Worm (Caenorhabditis elegans): ENCODE results near the gene F39F10.2.

The F39F10.2 gene

ce11 chrX:16901906-16902383, 7.3 kb downstream of the F39F10.2 start:
- TF ChIP-seq nhr-71 (tag; optimal IDR thresholded peaks at IDR 0.05) (peak; percentile 83), nhr-85 (tag) (peak; percentile 87), nhr-19 (GFP tag; conservative IDR thresholded peaks at IDR 0.05) (peak; percentile 83), skn-1 (tag; optimal IDR thresholded peaks at IDR 0.05) (peak; percentile 13), rnt-1 (tag; optimal IDR thresholded peaks at IDR 0.05) (peak; percentile 35), lir-3 (tag; optimal IDR thresholded peaks at IDR 0.05; ENCODE audit: poor library complexity) (peak; percentile 50), ceh-88 (GFP tag; IDR thresholded peaks at IDR 0.05) (peak; percentile 43; the same call in 1 of the 2 replicates), snu-23 (GFP tag; optimal IDR thresholded peaks at IDR 0.05) (peak; percentile 80), blmp-1 (tag; optimal IDR thresholded peaks at IDR 0.05) (peak; percentile 83), nhr-90 (tag; optimal IDR thresholded peaks at IDR 0.05; ENCODE audit: poor library complexity) (peak; percentile 61), dsc-1 (tag; optimal IDR thresholded peaks at IDR 0.05) (peak; percentile 1), mab-9 (GFP tag; IDR thresholded peaks at IDR 0.05) (peak; percentile 41; the same call in 1 of the 2 replicates), elt-3 (tag; optimal IDR thresholded peaks at IDR 0.05) (peak in 1 of 6 experiments; percentile 1), lsy-2 (tag; optimal IDR thresholded peaks at IDR 0.05) (peak; percentile 17 to 66), tbx-2 (tag; optimal IDR thresholded peaks at IDR 0.05) (peak; percentile 53), swsn-7 (tag; optimal IDR thresholded peaks at IDR 0.05) (peak; percentile 49), C16A3.4 (tag; optimal IDR thresholded peaks at IDR 0.05) (peak; percentile 34), ama-1 (optimal IDR thresholded peaks at IDR 0.05) (peak; percentile 40), lin-35 (GFP tag; optimal IDR thresholded peaks at IDR 0.05) (peak; percentile 32 to 70), mdl-1 (tag; optimal IDR thresholded peaks at IDR 0.05) (peak in 1 of 2 experiments; percentile 84), nhr-47 (tag; optimal IDR thresholded peaks at IDR 0.05) (peak; percentile 65), efl-1 (optimal IDR thresholded peaks at IDR 0.05) (peak in 1 of 2 experiments; percentile 11), efl-1 (GFP tag; optimal IDR thresholded peaks at IDR 0.05 in 1 of 2) (peak in 1 of 2 experiments; percentile 14), lin-14 (GFP tag; optimal IDR thresholded peaks at IDR 0.05) (peak; percentile 90), nhr-237 (tag; optimal IDR thresholded peaks at IDR 0.05) (peak; percentile 0), fkh-8 (tag; optimal IDR thresholded peaks at IDR 0.05) (peak; percentile 10), xbp-1 (tag; optimal IDR thresholded peaks at IDR 0.05) (peak; percentile 21), dpl-1 (GFP tag; optimal IDR thresholded peaks at IDR 0.05) (peak in 2 of 3 experiments; percentile 4 to 12), mep-1 (tag; optimal IDR thresholded peaks at IDR 0.05) (peak; percentile 36), nhr-20 (tag; optimal IDR thresholded peaks at IDR 0.05) (peak; percentile 79)

ce11 chrX:16902657-16903056, 8.0 kb downstream of the F39F10.2 start:
- TF ChIP-seq efl-1 (optimal IDR thresholded peaks at IDR 0.05), result no peak
- peak in 1 of 2 experiments; percentile 64 for TF ChIP-seq efl-1 (GFP tag; optimal IDR thresholded peaks at IDR 0.05 in 1 of 2)
- TF ChIP-seq snu-23 (GFP tag; optimal IDR thresholded peaks at IDR 0.05), result no peak
- TF ChIP-seq F16B12.6 (tag; optimal IDR thresholded peaks at IDR 0.05), result no peak
- no peak for TF ChIP-seq pqm-1 (tag; optimal IDR thresholded peaks at IDR 0.05)
- TF ChIP-seq fkh-8 (tag; optimal IDR thresholded peaks at IDR 0.05), result no peak
- no peak for TF ChIP-seq tbx-2 (tag; optimal IDR thresholded peaks at IDR 0.05)
- TF ChIP-seq zip-4 (GFP tag; optimal IDR thresholded peaks at IDR 0.05), result no peak

ce11 chrX:16903619-16904018, 8.9 kb downstream of the F39F10.2 start, which contains the start of gene F39F10.4:
Gene F39F10.4 (minus strand): TSS chrX:16903719.
- TF ChIP-seq ztf-11 (tag; optimal IDR thresholded peaks at IDR 0.05) (no peak), lin-15B (tag; optimal IDR thresholded peaks at IDR 0.05) (no peak), ama-1 (optimal IDR thresholded peaks at IDR 0.05) (no peak), nhr-77 (tag; optimal IDR thresholded peaks at IDR 0.05) (no peak), xbp-1 (tag; optimal IDR thresholded peaks at IDR 0.05) (no peak), ztf-4 (tag; optimal IDR thresholded peaks at IDR 0.05) (no peak), aha-1 (tag; optimal IDR thresholded peaks at IDR 0.05) (no peak), unc-98 (GFP tag; IDR thresholded peaks at IDR 0.05) (no peak), aly-2 (tag; optimal IDR thresholded peaks at IDR 0.05) (no peak)
